Worm (Caenorhabditis elegans): ENCODE measurements around the gene Y82E9BL.6.
"Not testable (repeated sequence)": the region's sequence is repeated elsewhere in the genome, so short reads cannot be mapped to it uniquely, and the experiment has no call there.

Y82E9BL.6 gene

DNA sequence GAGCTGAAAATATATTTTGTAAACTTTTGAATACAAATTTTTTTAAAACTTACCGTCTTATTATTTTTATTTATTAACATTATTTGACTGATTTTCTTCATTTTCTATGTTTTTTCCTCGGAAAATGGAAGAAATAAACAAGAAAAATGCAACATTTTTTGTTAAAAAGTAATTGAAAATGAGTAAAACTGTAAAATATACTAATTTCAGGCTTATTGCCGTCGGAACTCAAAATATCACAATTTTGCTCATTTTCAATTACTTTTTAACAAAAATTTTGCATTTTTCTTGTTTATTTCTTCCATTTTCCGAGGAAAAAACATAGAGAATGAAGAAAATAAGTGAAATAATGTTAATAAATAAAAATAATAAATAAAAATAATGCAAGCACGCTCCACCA lies 29.9 kb upstream of the Y82E9BL.6 start, which contains the start of gene Y82E9BR.10:
TSS of gene Y82E9BR.10 (minus strand) at position 101 of the 400 bp plus-strand sequence.
- not testable (repeated sequence) for TF ChIP-seq aly-2 (tag; optimal IDR thresholded peaks at IDR 0.05); zip-11 (GFP tag; IDR thresholded peaks at IDR 0.05); attf-4 (tag; optimal IDR thresholded peaks at IDR 0.05)

DNA sequence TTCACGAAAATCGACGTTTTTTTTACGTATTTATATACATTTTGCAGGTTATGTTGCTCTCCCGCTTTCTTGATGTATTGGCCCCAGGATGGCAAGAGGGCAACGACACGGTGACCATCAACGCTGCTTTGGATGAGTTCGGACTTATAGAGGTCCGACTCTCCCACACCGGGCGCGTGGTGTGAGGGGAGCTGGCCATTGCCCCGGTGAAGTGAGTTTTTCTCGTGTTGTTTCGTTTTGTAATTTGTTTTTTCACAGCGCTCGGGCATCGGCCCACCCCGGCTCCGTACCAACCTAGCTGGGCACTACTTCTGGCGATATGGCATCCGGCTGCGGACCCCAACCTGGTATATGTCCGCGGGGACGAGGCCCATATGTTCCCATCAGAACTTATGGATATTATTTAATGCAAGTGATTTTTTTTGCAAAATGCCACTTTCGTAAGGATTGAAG lies 28.8 kb upstream of the Y82E9BL.6 start, which contains the start of gene Y82E9BR.20:
TSS of gene Y82E9BR.20 (plus strand) at position 51 of the 453 bp plus-strand sequence.
- TF ChIP-seq hmg-1.1 (GFP tag; IDR thresholded peaks at IDR 0.05), result no peak
- peak in 1 of 2 experiments; percentile 90 for TF ChIP-seq unc-62 (GFP tag; optimal IDR thresholded peaks at IDR 0.05 in 1 of 2)
- TF ChIP-seq unc-62 (tag; optimal IDR thresholded peaks at IDR 0.05), result no peak

DNA sequence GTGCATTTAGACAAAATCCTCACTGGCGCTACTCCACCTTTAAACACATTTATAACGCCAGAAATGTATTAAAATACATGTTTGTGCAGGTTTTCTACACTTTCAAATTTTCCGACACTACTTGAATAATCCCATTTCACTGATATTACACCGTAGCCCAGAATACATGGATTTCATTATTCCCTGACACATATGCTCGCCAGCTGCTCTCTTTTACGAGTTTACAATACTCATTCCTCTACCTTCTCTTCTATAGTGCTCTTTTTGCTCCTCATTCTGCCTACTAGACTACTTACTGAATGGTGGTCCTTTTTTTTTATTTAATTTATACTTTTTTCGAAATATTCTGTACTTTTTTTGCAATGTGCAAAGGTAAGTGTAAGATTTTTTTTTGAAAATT lies 27.0 kb upstream of the Y82E9BL.6 start:
- TF ChIP-seq madf-9 (GFP tag; conservative IDR thresholded peaks at IDR 0.05), result no peak
- TF ChIP-seq nhr-25 (tag; optimal IDR thresholded peaks at IDR 0.05; ENCODE audit: borderline replicate concordance, insufficient read depth), result no peak
- TF ChIP-seq vab-7 (GFP tag; IDR thresholded peaks at IDR 0.05), result no peak
- TF ChIP-seq saeg-2 (GFP tag; IDR thresholded peaks at IDR 0.05), result no peak
- TF ChIP-seq php-3 (GFP tag; IDR thresholded peaks at IDR 0.05), result no peak
- TF ChIP-seq nhr-77 (tag; optimal IDR thresholded peaks at IDR 0.05), result no peak
- TF ChIP-seq lin-15B (tag; optimal IDR thresholded peaks at IDR 0.05), result no peak
- no peak for TF ChIP-seq ces-1 (GFP tag; optimal IDR thresholded peaks at IDR 0.05)
- no peak for TF ChIP-seq hmg-1.1 (GFP tag; IDR thresholded peaks at IDR 0.05)
- no peak for TF ChIP-seq cey-2 (tag; optimal IDR thresholded peaks at IDR 0.05; ENCODE audit: borderline replicate concordance, insufficient read depth)
- TF ChIP-seq lin-38 (GFP tag; IDR thresholded peaks at IDR 0.05), result no peak
- no peak for TF ChIP-seq F49E8.2 (tag; optimal IDR thresholded peaks at IDR 0.05; ENCODE audit: borderline replicate concordance)
- no peak for TF ChIP-seq nhr-102 (tag; optimal IDR thresholded peaks at IDR 0.05)

ce11 chrIII:1359669-1360068 lies 14.1 kb upstream of the Y82E9BL.6 start, which contains the start of gene Y82E9BR.9:
Y82E9BR.9 (minus strand) TSS chrIII:1359769.
- no peak for TF ChIP-seq dmd-8 (GFP tag; IDR thresholded peaks at IDR 0.05)
- no peak for TF ChIP-seq skn-1 (tag; optimal IDR thresholded peaks at IDR 0.05)
- TF ChIP-seq daf-19 (GFP tag; conservative IDR thresholded peaks at IDR 0.05), result no peak
- no peak for TF ChIP-seq dve-1 (tag; optimal IDR thresholded peaks at IDR 0.05; ENCODE audit: insufficient read depth)
- no peak for TF ChIP-seq saeg-2 (GFP tag; IDR thresholded peaks at IDR 0.05)
- TF ChIP-seq vab-7 (GFP tag; IDR thresholded peaks at IDR 0.05), result no peak
- no peak for TF ChIP-seq aly-2 (tag; optimal IDR thresholded peaks at IDR 0.05)

DNA sequence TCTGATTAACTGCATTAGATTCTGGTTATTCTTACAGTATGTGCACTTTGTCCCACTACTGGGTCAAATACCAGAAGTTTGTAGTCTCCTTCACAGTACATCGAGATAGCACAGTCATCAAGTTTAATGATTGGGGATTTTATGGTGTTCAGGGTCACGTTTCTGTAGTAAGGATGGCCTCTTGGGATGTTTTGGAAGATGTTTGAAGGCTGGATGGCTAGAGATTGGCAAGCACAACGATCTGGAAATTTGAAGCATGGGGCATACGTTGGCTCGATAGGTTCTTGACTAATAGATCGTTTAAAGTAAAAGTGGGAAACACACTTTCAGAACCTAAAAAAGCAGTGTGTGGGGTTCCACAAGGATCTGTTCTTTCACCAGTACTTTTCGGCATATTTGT lies 12.4 kb upstream of the Y82E9BL.6 start, which contains the start of gene Y82E9BR.8:
TSS of gene Y82E9BR.8 (minus strand) at position 101 of the 400 bp plus-strand sequence.
- not testable (repeated sequence) for TF ChIP-seq ceh-82 (tag; optimal IDR thresholded peaks at IDR 0.05); ZK337.2 (GFP tag; IDR thresholded peaks at IDR 0.05); daf-12 (tag; optimal IDR thresholded peaks at IDR 0.05)

- no peak for TF ChIP-seq ceh-32 (tag; optimal IDR thresholded peaks at IDR 0.05; ENCODE audit: poor library complexity)
- TF ChIP-seq daf-16 (GFP tag; optimal IDR thresholded peaks at IDR 0.05), result no peak
- no peak for TF ChIP-seq daf-16 (tag; optimal IDR thresholded peaks at IDR 0.05)
- TF ChIP-seq ama-1 (optimal IDR thresholded peaks at IDR 0.05), result no peak
Measured at ce11 chrIII:1355320-1355719, 9.7 kb upstream of the Y82E9BL.6 start, which contains the start of gene Y82E9BL.1. Y82E9BL.1 (minus strand) TSS chrIII:1355420.

DNA sequence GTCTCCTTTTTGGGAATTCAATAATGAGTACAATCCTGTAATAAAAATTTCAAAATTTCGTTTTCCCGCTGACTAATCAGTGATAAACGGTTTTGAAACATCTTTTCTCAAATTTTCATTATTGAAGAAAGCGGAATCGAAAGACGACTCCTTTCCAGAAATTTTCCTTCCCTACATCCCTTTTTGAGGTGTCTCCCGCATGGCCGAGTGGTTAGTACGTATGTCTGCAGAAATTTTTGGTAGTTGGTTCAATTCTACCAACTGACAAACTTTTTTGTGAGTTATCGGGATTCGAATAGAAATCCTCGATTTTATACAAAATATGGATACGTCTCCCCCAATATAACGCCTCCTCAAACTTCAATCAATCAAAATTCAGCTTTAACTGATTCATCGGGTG lies 8.9 kb upstream of the Y82E9BL.6 start:
- TF ChIP-seq Y5F2A.4 (GFP tag; optimal IDR thresholded peaks at IDR 0.05) (no peak), nhr-77 (tag; optimal IDR thresholded peaks at IDR 0.05) (no peak), lsy-2 (tag; optimal IDR thresholded peaks at IDR 0.05) (no peak), lim-7 (GFP tag; IDR thresholded peaks at IDR 0.05) (0 out of 2 replicates have a peak, but pooled peaks have one; percentile 59)

Data from whole organism, L4 larva.